Worm (Caenorhabditis elegans): Measurements from ENCODE around the gene scl-20.
A peak's percentile ranks its signal among the peaks of the same experiment; 100 is the strongest.

The scl-20 gene

DNA sequence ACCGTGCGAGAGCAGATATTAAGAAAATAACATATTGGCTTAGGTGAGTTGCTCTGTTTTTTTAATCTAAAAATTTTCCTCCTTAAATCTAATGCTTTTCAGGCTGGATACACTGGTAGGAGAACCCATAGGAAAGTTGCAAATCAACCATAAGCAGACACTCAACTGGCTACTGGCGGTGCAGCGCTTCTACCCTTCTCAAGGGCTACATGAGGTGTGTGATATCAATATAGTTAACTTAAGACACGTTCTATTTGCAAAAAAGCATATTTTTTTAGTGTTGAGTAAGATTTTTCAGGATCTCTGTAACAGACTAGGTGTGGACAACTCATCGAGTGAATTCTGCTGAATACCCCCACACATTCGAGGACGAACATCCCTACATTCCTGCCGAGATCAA, 26.3 kb downstream of the scl-20 start:
- no peak for TF ChIP-seq Y67H2A.10 (GFP tag; conservative IDR thresholded peaks at IDR 0.05)
- no peak for TF ChIP-seq sdz-38 (tag; optimal IDR thresholded peaks at IDR 0.05)
- peak; percentile 30 for TF ChIP-seq F57C9.4 (tag; optimal IDR thresholded peaks at IDR 0.05)
- peak; percentile 59; the same call in 1 of the 2 replicates for TF ChIP-seq ceh-58 (GFP tag; IDR thresholded peaks at IDR 0.05)
- peak; percentile 59 for TF ChIP-seq nfya-1 (tag; optimal IDR thresholded peaks at IDR 0.05; ENCODE audit: borderline replicate concordance, insufficient read depth)

DNA sequence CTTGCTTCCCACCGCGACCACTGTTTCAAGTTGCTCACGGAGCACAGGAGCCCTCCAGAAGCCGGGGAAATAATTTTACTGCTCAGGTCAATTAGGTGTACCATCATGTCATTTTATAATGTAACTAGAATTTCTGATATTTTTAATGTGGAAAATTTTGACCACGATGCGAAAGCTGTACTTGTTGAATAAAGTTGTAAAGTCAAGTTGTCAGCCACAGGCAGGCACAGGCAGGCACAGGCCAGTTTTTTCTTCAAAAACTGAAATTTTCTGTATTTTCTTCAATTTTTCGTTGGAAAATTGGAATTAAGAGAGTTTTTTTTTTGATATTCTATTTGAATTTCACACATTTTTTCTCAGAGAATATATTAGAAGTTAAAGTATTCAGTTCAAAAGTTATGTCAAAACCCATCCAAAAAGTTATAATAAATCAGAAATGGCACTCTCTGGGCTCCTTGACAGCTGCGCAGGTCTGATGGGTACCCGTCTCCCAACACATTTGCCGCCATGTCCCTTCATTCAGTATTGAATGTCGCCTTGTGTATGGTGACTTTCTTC, 28.1 kb downstream of the scl-20 start, which contains the start of gene Y17D7C.1:
Y17D7C.1 (plus strand) TSS at position 508 of the 558 bp plus-strand sequence.
- TF ChIP-seq repo-1 (tag; optimal IDR thresholded peaks at IDR 0.05), result no peak
- TF ChIP-seq madf-10 (tag; optimal IDR thresholded peaks at IDR 0.05), result no peak
- TF ChIP-seq lsy-27 (tag; optimal IDR thresholded peaks at IDR 0.05; ENCODE audit: borderline replicate concordance, insufficient read depth), result no peak
- no peak for TF ChIP-seq die-1 (tag; optimal IDR thresholded peaks at IDR 0.05)
- TF ChIP-seq xnd-1 (tag; optimal IDR thresholded peaks at IDR 0.05), result no peak
- TF ChIP-seq egl-18 (GFP tag; IDR thresholded peaks at IDR 0.05), result no peak
- no peak for TF ChIP-seq ceh-79 (tag; optimal IDR thresholded peaks at IDR 0.05)
- no peak for TF ChIP-seq fkh-3 (tag; optimal IDR thresholded peaks at IDR 0.05)
- no peak for TF ChIP-seq him-1 (tag; optimal IDR thresholded peaks at IDR 0.05)
- TF ChIP-seq ztf-18 (tag; optimal IDR thresholded peaks at IDR 0.05), result no peak

DNA sequence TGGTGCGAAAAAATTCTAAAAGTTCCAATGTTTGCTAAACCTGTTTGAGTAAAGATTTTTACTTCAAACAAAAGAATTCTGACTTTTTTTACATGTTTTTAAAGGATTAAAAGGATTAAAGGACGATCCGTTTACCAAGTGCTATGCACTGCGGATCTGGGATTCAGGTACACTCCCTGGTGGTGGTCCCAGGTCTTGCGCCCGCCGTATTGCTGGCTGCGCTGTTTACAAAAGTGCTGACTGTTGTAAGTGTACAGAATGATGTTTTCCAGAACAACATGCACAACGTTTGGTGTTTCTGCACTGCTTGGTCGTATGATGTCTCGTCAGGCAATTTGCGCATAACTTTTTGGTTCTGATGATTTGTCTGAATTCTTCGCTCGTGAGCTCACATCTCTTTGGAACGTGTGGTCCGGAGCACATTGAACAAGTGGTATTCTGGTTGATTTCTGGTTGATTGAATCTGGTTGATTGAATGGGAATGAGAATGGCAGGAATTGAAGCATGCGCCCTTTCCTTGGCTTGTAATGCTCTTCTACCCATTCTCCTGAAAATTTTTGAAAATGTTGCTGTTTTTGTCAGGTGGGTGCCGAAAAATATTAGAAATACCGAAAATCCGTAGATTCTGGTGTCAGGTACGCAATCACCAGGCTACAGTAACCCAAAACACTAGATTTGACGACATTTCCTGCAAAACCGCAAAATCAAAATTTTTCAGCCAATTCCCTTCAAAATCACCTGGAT, 28.8 kb downstream of the scl-20 start:
- TF ChIP-seq lag-1 (GFP tag; IDR thresholded peaks at IDR 0.05) (0 out of 2 replicates have a peak, but pooled peaks have one; percentile 39), nfya-1 (tag; optimal IDR thresholded peaks at IDR 0.05; ENCODE audit: borderline replicate concordance, insufficient read depth) (peak; percentile 66), repo-1 (tag; optimal IDR thresholded peaks at IDR 0.05) (no peak), nfyb-1 (GFP tag; IDR thresholded peaks at IDR 0.05) (no peak), athp-1 (tag; optimal IDR thresholded peaks at IDR 0.05) (no peak), somi-1 (GFP tag; optimal IDR thresholded peaks at IDR 0.05) (peak; percentile 20), him-1 (tag; optimal IDR thresholded peaks at IDR 0.05) (no peak), aptf-3 (GFP tag; IDR thresholded peaks at IDR 0.05) (peak; percentile 56; the same call in 1 of the 2 replicates), B0035.1 (tag; optimal IDR thresholded peaks at IDR 0.05) (no peak), nhr-120 (GFP tag; IDR thresholded peaks at IDR 0.05) (0 out of 2 replicates have a peak, but pooled peaks have one; percentile 65), ceh-58 (GFP tag; IDR thresholded peaks at IDR 0.05) (peak; percentile 88), ama-1 (optimal IDR thresholded peaks at IDR 0.05) (no peak), ama-1 (GFP tag; optimal IDR thresholded peaks at IDR 0.05) (no peak), mcd-1 (GFP tag; IDR thresholded peaks at IDR 0.05) (0 out of 2 replicates have a peak, but pooled peaks have one; percentile 35), bed-1 (GFP tag; IDR thresholded peaks at IDR 0.05) (0 out of 2 replicates have a peak, but pooled peaks have one; percentile 37)

DNA sequence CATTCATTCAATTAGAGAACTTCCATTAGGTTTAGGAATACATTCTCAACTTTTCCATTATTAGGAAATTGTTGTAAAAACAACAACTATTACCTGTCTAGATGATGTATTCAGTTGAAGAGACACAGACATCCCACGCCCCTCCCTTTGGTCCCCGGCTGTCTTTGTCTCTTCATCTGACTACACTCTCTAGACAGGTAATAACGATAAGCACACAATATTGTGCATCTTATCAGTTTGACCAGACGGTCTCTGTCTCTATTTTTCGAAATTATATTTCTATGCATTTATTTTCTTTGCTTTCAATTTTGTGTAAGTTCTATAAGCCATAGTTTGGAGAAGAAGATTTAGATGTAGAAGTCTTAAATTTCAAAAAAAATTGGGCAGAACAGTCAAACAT, 33.0 kb downstream of the scl-20 start, which contains the start of gene Y69H2.9:
Y69H2.9 (plus strand) TSS at position 233 of the 400 bp plus-strand sequence.
- TF ChIP-seq nhr-80 (tag; optimal IDR thresholded peaks at IDR 0.05), result peak; percentile 78
- TF ChIP-seq attf-3 (GFP tag; conservative IDR thresholded peaks at IDR 0.05), result 0 out of 2 replicates have a peak, but pooled peaks have one; percentile 22
- TF ChIP-seq mes-4 (tag; optimal IDR thresholded peaks at IDR 0.05), result no peak
- no peak for TF ChIP-seq ceh-58 (GFP tag; IDR thresholded peaks at IDR 0.05)
- TF ChIP-seq snpc-1.1 (tag; optimal IDR thresholded peaks at IDR 0.05; ENCODE audit: insufficient read depth), result no peak

DNA sequence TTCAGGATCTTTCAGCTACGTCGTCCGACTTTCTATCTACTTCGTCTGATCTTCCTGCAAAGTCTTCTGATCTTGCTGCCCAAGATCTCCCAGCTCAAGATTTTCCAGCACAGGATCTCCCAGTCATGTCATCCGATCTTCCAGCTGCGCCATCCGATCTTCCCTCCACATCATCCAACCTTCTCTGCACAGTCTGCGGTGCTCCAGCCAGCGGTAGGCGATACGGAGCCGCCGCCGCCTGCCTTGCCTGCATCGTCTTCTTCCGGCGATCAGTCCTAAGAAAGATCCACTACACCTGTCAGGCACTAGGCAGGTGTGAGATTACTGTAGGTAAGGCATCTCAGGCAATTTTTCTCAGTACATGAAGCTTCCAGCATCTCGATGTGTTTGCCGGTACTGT, 35.0 kb downstream of the scl-20 start, which contains the start of gene nhr-241:
nhr-241 (plus strand) TSS at position 126 of the 400 bp plus-strand sequence.
- TF ChIP-seq B0019.2 (GFP tag; conservative IDR thresholded peaks at IDR 0.05), result no peak
- no peak for TF ChIP-seq egl-18 (GFP tag; IDR thresholded peaks at IDR 0.05)
- TF ChIP-seq ztf-25 (GFP tag; IDR thresholded peaks at IDR 0.05), result no peak
- no peak for TF ChIP-seq sdz-38 (tag; optimal IDR thresholded peaks at IDR 0.05)
- 0 out of 2 replicates have a peak, but pooled peaks have one; percentile 37 for TF ChIP-seq nhr-120 (GFP tag; IDR thresholded peaks at IDR 0.05)
- TF ChIP-seq tbp1 (GFP tag; optimal IDR thresholded peaks at IDR 0.05), result no peak
- TF ChIP-seq nhr-80 (tag; optimal IDR thresholded peaks at IDR 0.05), result no peak
- no peak for TF ChIP-seq ZK185.1 (tag; optimal IDR thresholded peaks at IDR 0.05; ENCODE audit: poor library complexity, severe bottlenecking)
- TF ChIP-seq madf-10 (tag; optimal IDR thresholded peaks at IDR 0.05), result no peak
- TF ChIP-seq him-1 (tag; optimal IDR thresholded peaks at IDR 0.05), result no peak
- TF ChIP-seq nhr-179 (tag; optimal IDR thresholded peaks at IDR 0.05), result no peak
- TF ChIP-seq ztf-22 (GFP tag; optimal IDR thresholded peaks at IDR 0.05), result no peak
- TF ChIP-seq ztf-26 (tag; optimal IDR thresholded peaks at IDR 0.05), result no peak
- TF ChIP-seq snpc-4 (GFP tag; optimal IDR thresholded peaks at IDR 0.05), result no peak
- TF ChIP-seq snpc-4 (tag; optimal IDR thresholded peaks at IDR 0.05), result no peak
- TF ChIP-seq zfh-2 (GFP tag; conservative IDR thresholded peaks at IDR 0.05), result peak; percentile 84
